ENCODE assay signal across 6 fruit fly cellular contexts in the genomic region with DNA sequence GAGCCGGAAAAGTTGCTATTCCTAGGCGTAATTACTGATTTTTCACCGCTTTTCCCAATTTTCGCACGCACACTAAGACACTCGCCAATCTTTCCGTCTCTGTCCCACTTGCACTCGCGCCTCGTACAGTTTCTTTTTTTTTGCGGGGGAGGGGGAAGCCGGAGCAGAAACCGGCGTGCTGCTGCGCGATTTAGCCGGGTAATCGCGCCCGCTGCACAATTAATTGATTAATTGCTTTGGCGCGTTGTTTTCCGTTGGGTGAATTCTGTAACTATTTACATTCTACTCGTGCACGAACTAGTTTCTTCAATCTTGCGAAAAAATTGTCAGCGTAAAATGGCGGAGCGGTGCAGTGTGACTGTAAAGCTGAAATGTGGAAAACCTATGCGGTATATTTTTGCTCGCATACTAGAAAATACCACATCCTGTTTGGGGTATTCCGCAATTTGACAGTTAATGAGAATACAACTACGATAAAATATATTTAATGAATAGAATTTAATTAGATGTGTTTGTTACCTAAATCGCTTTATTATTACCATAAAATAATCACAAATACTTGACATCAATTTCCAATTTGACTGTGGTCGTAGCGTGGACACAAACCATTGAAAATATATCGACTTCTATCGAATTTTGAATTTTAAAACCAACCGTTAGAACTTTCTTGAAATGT.
TF ChIP-seq lines count a peak whose summit lies in the region.

A gene (minus strand): TSS at position 362 of the 676 bp plus-strand sequence.

- peak; percentile 4 for TF ChIP-seq CTCF in whole organism, embryonic (GFP tag; optimal IDR thresholded peaks at IDR 0.05; lab: Kevin White, UChicago)

TF ChIP-seq in whole organism, 6 proteins besides CTCF, POLR2A, EP300 and RAD21:
- TF ChIP-seq pan (optimal IDR thresholded peaks at IDR 0.05; lab: Kevin White, UChicago), result no peak
- peak; percentile 65 for TF ChIP-seq CG8478 (optimal IDR thresholded peaks at IDR 0.05; lab: Kevin White, UChicago)
- TF ChIP-seq psq (optimal IDR thresholded peaks at IDR 0.05; lab: Kevin White, UChicago), result no peak

TF ChIP-seq in whole organism, adult, 20 proteins besides CTCF, POLR2A, EP300 and RAD21 (continues in another document):
- peak; percentile 56 for TF ChIP-seq pad (GFP tag; optimal IDR thresholded peaks at IDR 0.05; lab: Kevin White, UChicago)
- TF ChIP-seq Mnt (GFP tag; optimal IDR thresholded peaks at IDR 0.05; lab: Kevin White, UChicago), result peak; percentile 74
- peak; percentile 71 for TF ChIP-seq kay (GFP tag; lab: Kevin White, UChicago; ENCODE audit: borderline replicate concordance)
- peak; percentile 51 for TF ChIP-seq Crg-1 (GFP tag; optimal IDR thresholded peaks at IDR 0.05; lab: Kevin White, UChicago)
- no peak for TF ChIP-seq CG12768 (GFP tag; optimal IDR thresholded peaks at IDR 0.05; lab: Kevin White, UChicago)
- TF ChIP-seq CG14711 (tag; optimal IDR thresholded peaks at IDR 0.05; lab: Kevin White, UChicago), result peak; percentile 56
- peak; percentile 71 for TF ChIP-seq bab1 (GFP tag; optimal IDR thresholded peaks at IDR 0.05; lab: Kevin White, UChicago)
- TF ChIP-seq CG7045 (GFP tag; optimal IDR thresholded peaks at IDR 0.05; lab: Kevin White, UChicago), result no peak
- peak; percentile 50 for TF ChIP-seq toe (GFP tag; optimal IDR thresholded peaks at IDR 0.05; lab: Kevin White, UChicago)
- peak; percentile 2 for TF ChIP-seq Hr96 (GFP tag; optimal IDR thresholded peaks at IDR 0.05; lab: Kevin White, UChicago)
- TF ChIP-seq cnc (optimal IDR thresholded peaks at IDR 0.05; lab: Kevin White, UChicago), result no peak
- peak; percentile 26 for TF ChIP-seq ovo (GFP tag; optimal IDR thresholded peaks at IDR 0.05; lab: Kevin White, UChicago)
- TF ChIP-seq tj (GFP tag; optimal IDR thresholded peaks at IDR 0.05; lab: Kevin White, UChicago), result peak; percentile 62
- no peak for TF ChIP-seq cic (GFP tag; optimal IDR thresholded peaks at IDR 0.05; lab: Kevin White, UChicago)
- TF ChIP-seq CG33017 (tag; optimal IDR thresholded peaks at IDR 0.05; lab: Kevin White, UChicago), result peak; percentile 13
- TF ChIP-seq CG11617 (GFP tag; optimal IDR thresholded peaks at IDR 0.05; lab: Kevin White, UChicago), result peak; percentile 25

TF ChIP-seq in whole organism, embryonic, 481 proteins besides CTCF, POLR2A, EP300 and RAD21 (continues in another document):
- peak; percentile 43 for TF ChIP-seq CG13775 (GFP tag; optimal IDR thresholded peaks at IDR 0.05; lab: Kevin White, UChicago)
- 0 out of 3 replicates have a peak, but pooled peaks have one; percentile 19 for TF ChIP-seq gce (GFP tag; IDR thresholded peaks at IDR 0.05; lab: Robert Waterston, UW)
- no peak for TF ChIP-seq otp (GFP tag; IDR thresholded peaks at IDR 0.05; lab: Robert Waterston, UW)
- peak; percentile 34; the same call in 1 of the 3 replicates for TF ChIP-seq croc (GFP tag; conservative IDR thresholded peaks at IDR 0.05; lab: Robert Waterston, UW)
- peak; percentile 42; the same call in 1 of the 3 replicates for TF ChIP-seq CG11093 (GFP tag; IDR thresholded peaks at IDR 0.05; lab: Robert Waterston, UW)
- no peak for TF ChIP-seq da (GFP tag; optimal IDR thresholded peaks at IDR 0.05; lab: Kevin White, UChicago)
- peak in 1 of 2 experiments; percentile 7 for TF ChIP-seq crp (GFP tag; optimal IDR thresholded peaks at IDR 0.05; lab: Kevin White, UChicago)
- peak in 1 of 2 experiments; percentile 40 for TF ChIP-seq Pdp1 (GFP tag; optimal IDR thresholded peaks at IDR 0.05; lab: Kevin White, UChicago)
- TF ChIP-seq Nf-YC (tag; optimal IDR thresholded peaks at IDR 0.05; lab: Kevin White, UChicago), result peak; percentile 66
- TF ChIP-seq CG2712 (tag; optimal IDR thresholded peaks at IDR 0.05; lab: Kevin White, UChicago), result peak; percentile 78
- TF ChIP-seq CG3281 (GFP tag; optimal IDR thresholded peaks at IDR 0.05; lab: Kevin White, UChicago), result peak; percentile 19
- peak; percentile 44; the same call in 1 of the 2 replicates for TF ChIP-seq lmd (GFP tag; IDR thresholded peaks at IDR 0.05; lab: Robert Waterston, UW)
- peak in 1 of 2 experiments; percentile 17 for TF ChIP-seq chif (GFP tag; optimal IDR thresholded peaks at IDR 0.05; lab: Kevin White, UChicago)
- TF ChIP-seq cato (GFP tag; optimal IDR thresholded peaks at IDR 0.05; lab: Kevin White, UChicago; ENCODE audit: borderline replicate concordance), result peak; percentile 19

TF ChIP-seq in whole organism, prepupa, 60 proteins besides CTCF, POLR2A, EP300 and RAD21 (continues in another document):
- no peak; the same call in 2 of the 3 replicates for TF ChIP-seq CG6163 (GFP tag; IDR thresholded peaks at IDR 0.05; lab: Robert Waterston, UW)
- no peak for TF ChIP-seq Sox15 (GFP tag; optimal IDR thresholded peaks at IDR 0.05; lab: Kevin White, UChicago)
- peak; percentile 40 for TF ChIP-seq CG3919 (GFP tag; optimal IDR thresholded peaks at IDR 0.05; lab: Kevin White, UChicago)
- peak; percentile 21; the same call in 1 of the 3 replicates for TF ChIP-seq eg (GFP tag; IDR thresholded peaks at IDR 0.05; lab: Robert Waterston, UW)
- no peak for TF ChIP-seq CG34406 (GFP tag; optimal IDR thresholded peaks at IDR 0.05; lab: Kevin White, UChicago)
- peak; percentile 61 for TF ChIP-seq Hr4 (GFP tag; optimal IDR thresholded peaks at IDR 0.05; lab: Kevin White, UChicago)
- peak; percentile 47 for TF ChIP-seq CG10631 (GFP tag; optimal IDR thresholded peaks at IDR 0.05; lab: Kevin White, UChicago)
- no peak for TF ChIP-seq dsx (GFP tag; optimal IDR thresholded peaks at IDR 0.05; lab: Kevin White, UChicago; ENCODE audit: poor library complexity, severe bottlenecking)
- no peak for TF ChIP-seq CG6276 (GFP tag; optimal IDR thresholded peaks at IDR 0.05; lab: Kevin White, UChicago)
- TF ChIP-seq CG11294 (GFP tag; IDR thresholded peaks at IDR 0.05; lab: Robert Waterston, UW), result no peak
- peak; percentile 16 for TF ChIP-seq CG9139 (GFP tag; optimal IDR thresholded peaks at IDR 0.05; lab: Kevin White, UChicago)
- TF ChIP-seq CG32006 (GFP tag; optimal IDR thresholded peaks at IDR 0.05; lab: Kevin White, UChicago), result peak; percentile 16
- TF ChIP-seq CG8119 (GFP tag; IDR thresholded peaks at IDR 0.05; lab: Robert Waterston, UW), result 0 out of 3 replicates have a peak, but pooled peaks have one; percentile 27
- peak; percentile 46 to 58 for TF ChIP-seq ss (GFP tag; optimal IDR thresholded peaks at IDR 0.05; lab: Kevin White, UChicago)
- TF ChIP-seq Sox14 (GFP tag; optimal IDR thresholded peaks at IDR 0.05; lab: Kevin White, UChicago), result peak; percentile 51
- TF ChIP-seq Ets21C (GFP tag; optimal IDR thresholded peaks at IDR 0.05; lab: Kevin White, UChicago), result peak; percentile 30

TF ChIP-seq in whole organism, pupa, 21 proteins besides CTCF, POLR2A, EP300 and RAD21:
- TF ChIP-seq CG9948 (tag; optimal IDR thresholded peaks at IDR 0.05; lab: Kevin White, UChicago), result peak; percentile 6
- no peak for TF ChIP-seq fd96Ca (GFP tag; IDR thresholded peaks at IDR 0.05; lab: Robert Waterston, UW)
- no peak for TF ChIP-seq gl (tag; optimal IDR thresholded peaks at IDR 0.05; lab: Kevin White, UChicago)
- TF ChIP-seq CG34367 (tag; optimal IDR thresholded peaks at IDR 0.05; lab: Kevin White, UChicago), result peak; percentile 17
- no peak for TF ChIP-seq Pif1B (GFP tag; optimal IDR thresholded peaks at IDR 0.05; lab: Kevin White, UChicago)
- TF ChIP-seq CG17806 (tag; optimal IDR thresholded peaks at IDR 0.05; lab: Kevin White, UChicago), result peak; percentile 13
- peak; percentile 42; the same call in 1 of the 3 replicates for TF ChIP-seq CG4496 (GFP tag; IDR thresholded peaks at IDR 0.05; lab: Robert Waterston, UW)
- no peak for TF ChIP-seq CG13204 (GFP tag; optimal IDR thresholded peaks at IDR 0.05; lab: Kevin White, UChicago)
- TF ChIP-seq D1 (tag; optimal IDR thresholded peaks at IDR 0.05; lab: Kevin White, UChicago), result no peak
- TF ChIP-seq Ets98B (GFP tag; IDR thresholded peaks at IDR 0.05; lab: Robert Waterston, UW), result peak; percentile 19; the same call in 1 of the 2 replicates

TF ChIP-seq in whole organism, wandering third instar larva, 38 proteins besides CTCF, POLR2A, EP300 and RAD21:
- peak in 1 of 2 experiments; percentile 24 for TF ChIP-seq foxo (GFP tag; optimal IDR thresholded peaks at IDR 0.05; lab: Kevin White, UChicago)
- peak; percentile 40 for TF ChIP-seq h (GFP tag; optimal IDR thresholded peaks at IDR 0.05; lab: Kevin White, UChicago)
- peak; percentile 14 for TF ChIP-seq N (GFP tag; optimal IDR thresholded peaks at IDR 0.05; lab: Kevin White, UChicago)
- peak; percentile 86 for TF ChIP-seq jim (GFP tag; optimal IDR thresholded peaks at IDR 0.05; lab: Kevin White, UChicago)
- TF ChIP-seq rgr (GFP tag; optimal IDR thresholded peaks at IDR 0.05; lab: Kevin White, UChicago), result peak; percentile 10
- no peak for TF ChIP-seq CG32264 (GFP tag; optimal IDR thresholded peaks at IDR 0.05; lab: Kevin White, UChicago)
- TF ChIP-seq tai (GFP tag; optimal IDR thresholded peaks at IDR 0.05; lab: Kevin White, UChicago), result no peak
- TF ChIP-seq dmrt93B (GFP tag; optimal IDR thresholded peaks at IDR 0.05; lab: Kevin White, UChicago), result no peak
- peak; percentile 68 for TF ChIP-seq brk (GFP tag; optimal IDR thresholded peaks at IDR 0.05; lab: Kevin White, UChicago)
- TF ChIP-seq ey (GFP tag; optimal IDR thresholded peaks at IDR 0.05; lab: Kevin White, UChicago), result peak; percentile 18
- TF ChIP-seq dsf (GFP tag; optimal IDR thresholded peaks at IDR 0.05; lab: Kevin White, UChicago; ENCODE audit: borderline replicate concordance), result no peak
- TF ChIP-seq Rel (GFP tag; optimal IDR thresholded peaks at IDR 0.05; lab: Kevin White, UChicago), result no peak
- no peak for TF ChIP-seq Rel (tag; optimal IDR thresholded peaks at IDR 0.05; lab: Kevin White, UChicago)
- peak; percentile 62 for TF ChIP-seq HLH106 (tag; optimal IDR thresholded peaks at IDR 0.05; lab: Kevin White, UChicago)
- TF ChIP-seq br (GFP tag; optimal IDR thresholded peaks at IDR 0.05; lab: Kevin White, UChicago), result peak; percentile 21
- TF ChIP-seq sv (GFP tag; optimal IDR thresholded peaks at IDR 0.05; lab: Kevin White, UChicago), result peak; percentile 50
- TF ChIP-seq Jra (GFP tag; optimal IDR thresholded peaks at IDR 0.05; lab: Kevin White, UChicago), result peak; percentile 28
- TF ChIP-seq CG9705 (GFP tag; optimal IDR thresholded peaks at IDR 0.05; lab: Kevin White, UChicago), result peak; percentile 30
- no peak for TF ChIP-seq Hr83 (GFP tag; optimal IDR thresholded peaks at IDR 0.05; lab: Kevin White, UChicago; ENCODE audit: poor library complexity, severe bottlenecking)
- no peak for TF ChIP-seq Mio (GFP tag; optimal IDR thresholded peaks at IDR 0.05; lab: Kevin White, UChicago)
- peak; percentile 9 for TF ChIP-seq Sp1 (GFP tag; optimal IDR thresholded peaks at IDR 0.05; lab: Kevin White, UChicago)
- peak; percentile 46 for TF ChIP-seq Hnf4 (GFP tag; optimal IDR thresholded peaks at IDR 0.05; lab: Kevin White, UChicago)
- no peak for TF ChIP-seq Abd-B (GFP tag; optimal IDR thresholded peaks at IDR 0.05; lab: Kevin White, UChicago)
- no peak for TF ChIP-seq woc (GFP tag; optimal IDR thresholded peaks at IDR 0.05; lab: Kevin White, UChicago)
- no peak for TF ChIP-seq dl (GFP tag; optimal IDR thresholded peaks at IDR 0.05; lab: Kevin White, UChicago; ENCODE audit: insufficient read depth in 1 of 2, partially characterized antibody in 2 of 2)
